Worm (Caenorhabditis elegans): ENCODE measurements around the gene C17B7.4.

Gene C17B7.4

DNA sequence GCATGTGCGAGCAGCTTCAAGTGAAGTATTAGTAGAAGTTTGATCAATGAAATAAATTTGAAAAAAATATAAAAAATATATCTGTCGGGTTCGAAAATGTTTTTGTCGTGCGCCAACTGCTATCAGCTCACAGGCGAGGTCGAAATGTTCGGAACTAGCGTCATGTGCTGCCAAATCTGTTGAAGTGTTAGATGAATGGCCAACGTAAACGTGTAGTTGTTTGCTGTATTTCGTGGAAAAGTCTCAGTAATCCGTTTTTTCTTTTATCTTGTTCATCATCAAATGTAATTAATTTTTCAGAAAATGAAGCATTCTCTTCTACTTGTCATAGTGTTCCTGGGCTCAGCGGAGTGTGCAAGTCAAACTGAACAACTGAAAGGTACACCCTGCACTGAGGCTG lies 10.8 kb downstream of the C17B7.4 start, which contains the start of gene C17B7.15:
Gene C17B7.15, plus strand, starts transcription at position 301 of the 400 bp plus-strand sequence.
- TF ChIP-seq R02D3.7 (tag; optimal IDR thresholded peaks at IDR 0.05): no peak
- no peak for TF ChIP-seq sem-4 (tag; optimal IDR thresholded peaks at IDR 0.05)
- TF ChIP-seq aly-2 (tag; optimal IDR thresholded peaks at IDR 0.05): no peak
- TF ChIP-seq elt-1 (tag; optimal IDR thresholded peaks at IDR 0.05): no peak
- peak; percentile 25 for TF ChIP-seq sma-9 (GFP tag; optimal IDR thresholded peaks at IDR 0.05)
- no peak for TF ChIP-seq sma-9 (tag; optimal IDR thresholded peaks at IDR 0.05)
- no peak for TF ChIP-seq ztf-4 (tag; optimal IDR thresholded peaks at IDR 0.05)
- TF ChIP-seq gmeb-1 (tag; optimal IDR thresholded peaks at IDR 0.05): no peak
- TF ChIP-seq snpc-4 (tag; optimal IDR thresholded peaks at IDR 0.05): no peak

DNA sequence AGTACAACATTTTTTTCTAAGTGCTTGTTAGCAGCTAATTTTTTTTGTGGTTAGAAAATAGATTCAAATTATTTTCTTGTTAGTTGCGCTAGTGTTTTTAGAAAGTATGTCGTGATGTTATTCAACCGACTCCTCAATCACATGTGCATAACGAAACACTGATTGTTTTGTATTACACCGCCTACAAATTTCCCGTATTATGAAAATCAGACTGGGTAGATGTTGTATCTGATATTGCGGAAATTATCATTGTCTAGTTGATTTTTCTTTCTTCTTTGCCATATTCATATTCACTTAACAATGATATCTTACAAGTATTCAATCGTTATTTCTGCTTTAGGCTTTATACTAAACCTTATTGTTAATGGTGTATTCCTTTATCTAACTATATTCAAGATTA lies 12.2 kb downstream of the C17B7.4 start, which contains the start of gene str-63:
Gene str-63, plus strand, starts transcription at position 301 of the 400 bp plus-strand sequence.
- no peak for TF ChIP-seq fos-1 (tag; optimal IDR thresholded peaks at IDR 0.05)
- TF ChIP-seq Y55F3AM.14 (GFP tag; optimal IDR thresholded peaks at IDR 0.05): no peak
- TF ChIP-seq nhr-11 (tag; optimal IDR thresholded peaks at IDR 0.05): no peak
- no peak for TF ChIP-seq sem-4 (tag; optimal IDR thresholded peaks at IDR 0.05)
- no peak for TF ChIP-seq nhr-12 (tag; optimal IDR thresholded peaks at IDR 0.05)
- TF ChIP-seq ZK546.5 (tag; optimal IDR thresholded peaks at IDR 0.05): no peak
- no peak for TF ChIP-seq ztf-1 (GFP tag; conservative IDR thresholded peaks at IDR 0.05)
- TF ChIP-seq peb-1 (tag; optimal IDR thresholded peaks at IDR 0.05): no peak
- no peak for TF ChIP-seq nhr-77 (tag; optimal IDR thresholded peaks at IDR 0.05)

DNA sequence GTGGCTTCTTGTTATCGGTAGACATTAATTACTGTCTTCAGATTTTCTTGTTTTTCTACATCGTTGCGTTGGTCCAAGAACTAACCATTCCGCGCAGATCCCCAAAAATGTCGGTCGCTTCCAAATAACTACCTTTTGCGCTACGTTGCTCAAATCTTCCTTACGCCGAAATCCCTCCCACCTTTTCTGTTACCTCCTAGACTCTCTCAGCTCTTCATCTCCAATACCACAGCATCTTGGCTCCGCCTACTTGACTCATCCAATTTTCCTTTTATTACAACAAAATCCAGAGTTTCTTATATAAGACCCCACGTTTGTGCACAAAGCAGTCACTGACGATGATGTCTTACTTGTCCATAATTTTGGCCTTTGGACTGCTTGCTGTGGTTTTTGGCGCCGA lies 13.8 kb downstream of the C17B7.4 start, which contains the start of gene C17B7.12:
Gene C17B7.12, plus strand, starts transcription at position 301 of the 400 bp plus-strand sequence.
- no peak for TF ChIP-seq sem-4 (tag; optimal IDR thresholded peaks at IDR 0.05)
- no peak for TF ChIP-seq nhr-237 (tag; optimal IDR thresholded peaks at IDR 0.05)
- TF ChIP-seq unc-55 (GFP tag; optimal IDR thresholded peaks at IDR 0.05): no peak
- TF ChIP-seq dmd-4 (tag; optimal IDR thresholded peaks at IDR 0.05): no peak
- TF ChIP-seq zag-1 (tag; optimal IDR thresholded peaks at IDR 0.05): no peak
- TF ChIP-seq nhr-77 (tag; optimal IDR thresholded peaks at IDR 0.05): no peak
- no peak for TF ChIP-seq ceh-16 (tag; optimal IDR thresholded peaks at IDR 0.05)
- no peak for TF ChIP-seq Y55F3AM.14 (GFP tag; optimal IDR thresholded peaks at IDR 0.05)
- no peak for TF ChIP-seq unc-62 (GFP tag; optimal IDR thresholded peaks at IDR 0.05)
- TF ChIP-seq nhr-11 (tag; optimal IDR thresholded peaks at IDR 0.05): no peak
- TF ChIP-seq nhr-10 (tag; optimal IDR thresholded peaks at IDR 0.05): no peak
- TF ChIP-seq alr-1 (tag; optimal IDR thresholded peaks at IDR 0.05): no peak

DNA sequence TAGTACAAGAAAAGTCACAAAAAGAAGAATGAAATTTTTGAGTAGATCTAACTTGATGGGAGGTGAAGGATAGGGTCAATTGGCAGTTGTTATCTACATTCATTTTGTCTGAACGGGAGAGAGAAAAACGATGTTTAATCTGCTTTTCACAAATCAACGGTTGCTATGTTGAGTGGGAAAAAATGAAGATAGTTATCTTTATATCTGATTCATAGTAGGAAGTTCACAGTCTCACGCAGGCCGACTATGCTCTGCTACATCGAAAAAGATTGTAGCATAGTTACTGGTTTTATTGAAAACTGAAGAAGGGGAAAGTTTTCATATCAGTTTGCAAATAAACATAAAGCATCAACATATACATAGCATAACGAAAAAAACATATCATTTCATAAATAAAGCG lies 16.4 kb downstream of the C17B7.4 start:
- TF ChIP-seq blmp-1 (tag; optimal IDR thresholded peaks at IDR 0.05; ENCODE audit: insufficient read depth): no peak
- no peak for TF ChIP-seq ceh-16 (tag; optimal IDR thresholded peaks at IDR 0.05)
- TF ChIP-seq lsy-2 (tag; optimal IDR thresholded peaks at IDR 0.05): no peak
- TF ChIP-seq sma-9 (GFP tag; optimal IDR thresholded peaks at IDR 0.05): peak; percentile 23
- TF ChIP-seq sma-9 (tag; optimal IDR thresholded peaks at IDR 0.05): no peak
- TF ChIP-seq elt-1 (tag; optimal IDR thresholded peaks at IDR 0.05): peak; percentile 2

DNA sequence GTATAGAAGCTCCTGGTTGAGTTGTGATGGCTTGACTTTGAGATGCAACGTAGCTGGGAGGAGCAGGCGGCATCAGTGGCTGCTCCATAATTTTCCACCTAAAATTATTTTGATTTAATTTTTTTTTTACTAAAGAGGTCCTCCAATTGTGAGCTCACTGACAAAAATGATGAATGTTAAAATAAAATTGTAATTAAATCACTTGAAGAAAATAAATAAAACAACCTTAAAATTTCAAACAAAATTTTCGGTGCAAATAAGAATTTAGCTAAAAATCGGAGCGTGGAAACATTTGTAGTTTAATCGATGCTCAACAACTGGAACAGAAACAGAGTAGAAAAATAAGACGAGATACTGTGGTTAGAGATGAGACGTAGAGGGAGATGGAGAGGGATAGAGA lies 18.0 kb downstream of the C17B7.4 start, which contains the start of gene scrm-3:
Gene scrm-3, minus strand, starts transcription at position 101 of the 400 bp plus-strand sequence.
- TF ChIP-seq lin-39 (tag; optimal IDR thresholded peaks at IDR 0.05) (no peak), elt-3 (tag; optimal IDR thresholded peaks at IDR 0.05) (no peak), crh-2 (tag; optimal IDR thresholded peaks at IDR 0.05) (no peak), mab-5 (tag; optimal IDR thresholded peaks at IDR 0.05) (no peak), unc-55 (GFP tag; optimal IDR thresholded peaks at IDR 0.05) (no peak), skn-1 (tag; optimal IDR thresholded peaks at IDR 0.05) (no peak), alr-1 (tag; optimal IDR thresholded peaks at IDR 0.05) (no peak), peb-1 (tag; optimal IDR thresholded peaks at IDR 0.05) (no peak), unc-62 (GFP tag; optimal IDR thresholded peaks at IDR 0.05) (no peak), sem-4 (tag; optimal IDR thresholded peaks at IDR 0.05) (no peak), lin-13 (GFP tag; optimal IDR thresholded peaks at IDR 0.05) (no peak), nhr-237 (tag; optimal IDR thresholded peaks at IDR 0.05) (no peak), Y55F3AM.14 (GFP tag; optimal IDR thresholded peaks at IDR 0.05) (no peak), mbf-1 (tag; optimal IDR thresholded peaks at IDR 0.05) (no peak), ceh-16 (tag; optimal IDR thresholded peaks at IDR 0.05) (no peak)

All from whole organism, L2 larva.